Worm (Caenorhabditis elegans) whole organism, early embryonic: ENCODE results near the gene msp-10.
"Not testable (repeated sequence)": the region's sequence is repeated elsewhere in the genome, so short reads cannot be mapped to it uniquely, and the experiment has no call there.

Experiments
- B0310.2 ChIP-seq: sonication (generic microtip); optimal IDR thresholded peaks from 2 replicates; lab custom pipeline; 2016; ENCODE audit warnings: mild to moderate bottlenecking, missing genetic modification characterization, missing compliant biosample characterization
- F13C5.2 ChIP-seq: sonication (generic microtip); optimal IDR thresholded peaks from 2 replicates; lab custom pipeline; 2017; ENCODE audit warnings: mild to moderate bottlenecking, missing genetic modification characterization, inconsistent platforms, missing compliant biosample characterization
- aly-1 ChIP-seq: sonication (generic microtip); optimal IDR thresholded peaks from 2 replicates; lab custom pipeline; 2016; ENCODE audit warnings: missing genetic modification characterization, missing compliant biosample characterization
- ama-1 ChIP-seq: fragments of 150-350 bp; optimal IDR thresholded peaks from 2 replicates; lab custom pipeline; 2014
- ceh-13 ChIP-seq: fragments of 200-800 bp; sonication (Bioruptor generic); optimal IDR thresholded peaks from 2 replicates; lab custom pipeline; 2018; ENCODE audit warnings: mild to moderate bottlenecking, missing genetic modification characterization, missing compliant biosample characterization
- ceh-36 ChIP-seq: sonication (generic microtip); optimal IDR thresholded peaks from 2 replicates; lab custom pipeline; 2016; ENCODE audit warnings: missing genetic modification characterization, inconsistent platforms, missing compliant biosample characterization
- ets-7 ChIP-seq: sonication (generic microtip); optimal IDR thresholded peaks from 2 replicates; lab custom pipeline; 2016; ENCODE audit warnings: missing genotype, missing genetic modification characterization, missing compliant biosample characterization
- flt-1 ChIP-seq: fragments of 200-800 bp; sonication (Bioruptor generic); IDR thresholded peaks from 2 replicates; pipeline ENCODE4 v1.3.6; 2022; ENCODE audit warnings: missing genetic modification characterization, missing compliant biosample characterization
- hmbx-1 ChIP-seq: sonication (generic microtip); optimal IDR thresholded peaks from 2 replicates; lab custom pipeline; 2016; ENCODE audit warnings: mild to moderate bottlenecking, missing genetic modification characterization, missing compliant biosample characterization
- hmg-4 ChIP-seq: fragments of 200-800 bp; sonication (Bioruptor generic); optimal IDR thresholded peaks from 2 replicates; lab custom pipeline; 2018; ENCODE audit warnings: mild to moderate bottlenecking, missing genetic modification characterization, missing compliant biosample characterization
- hnd-1 ChIP-seq: sonication (generic microtip); optimal IDR thresholded peaks from 2 replicates; lab custom pipeline; 2016; ENCODE audit warnings: missing genetic modification characterization, missing compliant biosample characterization
- pes-1 ChIP-seq: fragments of 200-800 bp; sonication (Bioruptor generic); IDR thresholded peaks from 2 replicates; pipeline ENCODE4 v1.3.6; 2022; ENCODE audit warnings: missing genetic modification reagents, missing genetic modification characterization, missing compliant biosample characterization
- scrt-1 ChIP-seq: fragments of 200-800 bp; sonication (Bioruptor generic); IDR thresholded peaks from 2 replicates; pipeline ENCODE4 v1.3.6; 2022; ENCODE audit warnings: missing genetic modification characterization, missing compliant biosample characterization
- sea-1 ChIP-seq: fragments of 200-800 bp; sonication (Bioruptor generic); conservative IDR thresholded peaks from 2 replicates; pipeline ENCODE4 v1.3.6; 2022; ENCODE audit warnings: missing genetic modification characterization, missing compliant biosample characterization
- tbx-11 ChIP-seq: fragments of 200-800 bp; sonication (Bioruptor generic); IDR thresholded peaks from 2 replicates; pipeline ENCODE4 v1.3.6; 2022; ENCODE audit warnings: missing genetic modification characterization, missing compliant biosample characterization
- tbx-37 ChIP-seq: fragments of 200-800 bp; sonication (Bioruptor generic); conservative IDR thresholded peaks from 2 replicates; pipeline ENCODE4 v1.3.6; 2022; ENCODE audit warnings: missing genetic modification reagents, missing genetic modification characterization, missing compliant biosample characterization
- tra-4 ChIP-seq: sonication (generic microtip); optimal IDR thresholded peaks from 2 replicates; lab custom pipeline; 2017; ENCODE audit warnings: missing genetic modification characterization, missing compliant biosample characterization

msp-10 gene

ce11 chrIV:9837349-9837748 is at the start of gene msp-10:
TSS of gene msp-10 (plus strand) at chrIV:9837649.
- not testable (repeated sequence) for TF ChIP-seq aly-1 (tag; lab: Kevin White, UChicago); tbx-11 (GFP tag; lab: Robert Waterston, UW); B0310.2

DNA sequence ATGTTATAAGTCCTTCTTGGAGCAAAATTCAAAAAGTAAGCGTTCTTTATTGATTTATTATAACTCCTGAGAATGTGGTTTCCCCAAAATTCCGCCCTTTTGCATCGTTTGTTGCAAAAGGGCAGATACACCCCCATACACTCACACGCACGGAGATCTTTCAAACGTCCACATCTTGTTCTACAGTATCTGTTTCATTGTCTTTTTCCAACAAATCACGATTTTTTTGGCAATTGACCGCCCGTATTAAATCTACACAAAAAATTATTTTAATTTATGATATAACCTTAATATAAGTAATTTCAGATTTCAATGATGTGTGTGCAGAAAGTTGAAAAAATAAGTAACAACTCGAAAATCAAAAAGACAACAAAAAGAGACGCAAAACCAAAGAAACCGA is 48.0 kb upstream of the msp-10 start, which contains the start of gene T13F2.4:
TSS of gene T13F2.4 (plus strand) at position 301 of the 400 bp plus-strand sequence.
- no peak for TF ChIP-seq F13C5.2 (tag; lab: Kevin White, UChicago)
- no peak for TF ChIP-seq tbx-37
- TF ChIP-seq B0310.2 = no peak
- no peak for TF ChIP-seq tra-4 (tag; lab: Kevin White, UChicago)
- TF ChIP-seq hmbx-1 (tag; lab: Kevin White, UChicago) = no peak
- no peak for TF ChIP-seq ama-1 (lab: Kevin White, UChicago)
- TF ChIP-seq sea-1 (GFP tag; lab: Robert Waterston, UW) = no peak
- TF ChIP-seq tbx-11 (GFP tag; lab: Robert Waterston, UW) = no peak
- no peak for TF ChIP-seq ceh-36 (tag; lab: Kevin White, UChicago)
- TF ChIP-seq hnd-1 (tag; lab: Kevin White, UChicago) = no peak
- no peak for TF ChIP-seq hmg-4 (GFP tag; lab: Kevin White, UChicago)

DNA sequence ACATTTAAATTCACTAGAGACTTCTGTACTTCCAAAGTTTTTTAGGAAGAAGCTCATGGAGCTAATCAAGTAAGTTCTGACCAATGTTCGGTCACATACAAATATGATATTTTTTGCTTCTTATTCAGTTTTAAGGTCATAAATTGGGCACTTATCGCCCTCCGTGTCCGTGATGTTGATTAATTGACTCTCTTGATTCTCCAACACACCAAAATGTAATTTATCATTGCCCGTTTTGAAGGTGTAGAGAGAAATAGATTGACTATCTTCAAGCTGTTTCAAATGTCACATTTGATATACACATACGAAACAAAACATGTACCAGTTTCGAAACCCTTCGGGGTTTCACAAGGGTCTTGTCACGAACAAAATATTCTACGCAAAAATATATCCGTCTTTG is 46.7 kb upstream of the msp-10 start:
- TF ChIP-seq hmg-4 (GFP tag; lab: Kevin White, UChicago) (no peak), B0310.2 (no peak), F13C5.2 (tag; lab: Kevin White, UChicago) (no peak), tra-4 (tag; lab: Kevin White, UChicago) (no peak), scrt-1 (GFP tag; lab: Robert Waterston, UW) (no peak), ama-1 (lab: Kevin White, UChicago) (no peak), hmbx-1 (tag; lab: Kevin White, UChicago) (no peak), pes-1 (GFP tag; lab: Robert Waterston, UW) (no peak), ceh-13 (GFP tag; lab: Kevin White, UChicago) (no peak), ets-7 (tag; lab: Kevin White, UChicago) (no peak), hnd-1 (tag; lab: Kevin White, UChicago) (no peak), ceh-36 (tag; lab: Kevin White, UChicago) (no peak), flt-1 (GFP tag; lab: Robert Waterston, UW) (no peak), tbx-37 (no peak), sea-1 (GFP tag; lab: Robert Waterston, UW) (no peak), tbx-11 (GFP tag; lab: Robert Waterston, UW) (no peak)

DNA sequence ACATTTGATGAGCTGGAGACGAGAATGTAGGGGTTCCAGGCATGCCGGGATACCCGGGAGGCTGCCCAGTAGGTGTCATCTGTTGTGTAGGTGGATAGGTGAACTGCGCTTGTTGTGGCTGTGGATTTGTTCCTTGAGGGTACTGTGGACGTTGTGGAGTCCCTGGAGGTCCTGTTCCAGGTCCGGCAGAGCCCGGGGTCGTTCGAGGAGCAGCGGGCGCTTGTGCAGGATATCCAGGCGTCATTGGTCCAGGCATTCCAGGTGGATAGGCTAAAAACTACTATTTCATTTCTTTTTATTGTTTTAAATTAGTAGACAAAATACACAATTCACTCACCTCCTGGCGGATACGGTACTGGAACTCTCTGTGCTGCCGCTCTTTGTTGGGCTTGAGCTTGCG is 42.2 kb upstream of the msp-10 start:
- TF ChIP-seq flt-1 (GFP tag; lab: Robert Waterston, UW) (no peak), hnd-1 (tag; lab: Kevin White, UChicago) (no peak), ama-1 (lab: Kevin White, UChicago) (no peak), tbx-11 (GFP tag; lab: Robert Waterston, UW) (no peak), ets-7 (tag; lab: Kevin White, UChicago) (no peak), hmbx-1 (tag; lab: Kevin White, UChicago) (no peak), sea-1 (GFP tag; lab: Robert Waterston, UW) (no peak)

DNA sequence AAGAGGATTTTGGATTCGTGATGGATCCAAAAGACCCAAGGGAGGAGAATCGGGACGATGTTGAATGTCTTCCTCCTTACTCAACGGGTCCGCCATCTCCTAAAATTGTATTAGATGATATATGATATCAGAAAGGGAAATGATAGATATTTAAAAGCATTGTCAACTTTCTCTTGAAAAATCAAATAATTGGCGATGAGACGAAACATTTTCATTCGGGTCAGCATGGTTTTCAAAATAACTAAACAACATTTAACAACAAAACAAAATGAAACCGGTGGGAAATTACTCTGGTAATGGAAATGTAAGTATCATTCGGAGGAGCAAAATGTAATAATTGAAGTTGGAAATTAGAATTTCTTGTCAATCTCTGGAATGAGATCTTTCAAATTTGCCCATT is 41.0 kb upstream of the msp-10 start, which contains the start of gene pis-1:
TSS of gene pis-1 (minus strand) at position 101 of the 400 bp plus-strand sequence.
- TF ChIP-seq tbx-37 (no peak), F13C5.2 (tag; lab: Kevin White, UChicago) (no peak), hmg-4 (GFP tag; lab: Kevin White, UChicago) (no peak), B0310.2 (no peak), ets-7 (tag; lab: Kevin White, UChicago) (no peak), flt-1 (GFP tag; lab: Robert Waterston, UW) (no peak), ceh-36 (tag; lab: Kevin White, UChicago) (no peak), hmbx-1 (tag; lab: Kevin White, UChicago) (no peak), aly-1 (tag; lab: Kevin White, UChicago) (no peak), pes-1 (GFP tag; lab: Robert Waterston, UW) (no peak), tra-4 (tag; lab: Kevin White, UChicago) (no peak), ceh-13 (GFP tag; lab: Kevin White, UChicago) (no peak), scrt-1 (GFP tag; lab: Robert Waterston, UW) (no peak), sea-1 (GFP tag; lab: Robert Waterston, UW) (no peak)

DNA sequence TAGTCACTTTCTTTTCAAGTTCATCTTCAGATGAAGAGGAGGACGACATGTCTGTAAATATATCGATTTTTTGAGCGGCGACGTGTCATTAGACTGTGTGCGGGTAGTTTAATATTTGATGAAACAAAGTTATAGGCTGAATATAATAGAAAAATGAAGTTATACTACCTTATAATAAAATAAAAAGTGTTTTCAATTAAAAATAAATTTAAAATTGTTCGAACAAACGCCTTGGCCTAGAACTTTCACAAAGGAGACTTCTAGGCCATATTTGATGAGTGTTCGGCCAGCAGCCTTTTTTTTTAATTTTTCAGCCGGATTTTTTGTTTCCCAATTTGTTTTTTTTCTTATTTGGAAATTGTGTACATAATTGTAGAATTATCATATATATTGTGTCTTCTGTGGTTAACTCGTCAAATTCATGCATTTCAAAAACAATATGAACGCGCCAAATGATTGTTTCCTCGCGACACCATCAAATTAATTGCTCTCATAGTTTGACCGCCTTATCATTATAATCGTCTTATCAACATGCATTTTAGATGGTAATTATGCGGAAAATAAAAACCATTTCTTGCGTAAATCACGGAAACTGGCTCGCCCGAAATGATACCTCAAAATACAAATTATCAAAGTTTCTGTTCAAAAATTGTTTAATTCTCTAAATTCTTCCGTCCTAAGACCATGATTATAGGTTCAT is 40.0 kb upstream of the msp-10 start, which contains the start of gene T13F2.2:
TSS of gene T13F2.2 (minus strand) at position 51 of the 700 bp plus-strand sequence.
- no peak for TF ChIP-seq hnd-1 (tag; lab: Kevin White, UChicago)

- TF ChIP-seq hmbx-1 (tag; lab: Kevin White, UChicago) (no peak), pes-1 (GFP tag; lab: Robert Waterston, UW) (no peak)
These were observed 39.1 kb upstream of the msp-10 start for ce11 chrIV:9798307-9798706.

DNA sequence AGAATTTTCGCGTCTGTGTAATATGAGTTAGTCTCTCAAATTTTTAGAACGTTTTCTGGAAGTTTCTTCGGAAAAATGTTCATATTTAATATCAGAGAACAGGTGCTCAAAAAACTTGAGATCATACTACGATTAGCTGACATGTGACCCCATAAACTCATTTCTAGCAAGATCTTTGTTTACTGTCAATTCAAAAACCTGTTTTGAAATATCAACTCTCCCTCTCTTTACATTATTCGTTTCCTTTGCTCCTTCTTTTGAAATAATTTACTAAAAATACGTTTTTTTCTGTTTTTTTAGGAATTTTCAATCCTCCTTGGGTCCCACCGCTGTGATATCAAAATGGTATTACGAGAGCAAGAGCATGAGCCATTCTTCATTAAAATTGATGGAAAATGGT is 38.3 kb upstream of the msp-10 start, which contains the start of gene fat-4:
TSS of gene fat-4 (plus strand) at position 301 of the 400 bp plus-strand sequence.
- TF ChIP-seq hnd-1 (tag; lab: Kevin White, UChicago) = no peak
- no peak for TF ChIP-seq ceh-36 (tag; lab: Kevin White, UChicago)
- TF ChIP-seq aly-1 (tag; lab: Kevin White, UChicago) = no peak
- no peak for TF ChIP-seq sea-1 (GFP tag; lab: Robert Waterston, UW)
- TF ChIP-seq flt-1 (GFP tag; lab: Robert Waterston, UW) = no peak
- TF ChIP-seq tbx-37 = no peak
- no peak for TF ChIP-seq ama-1 (lab: Kevin White, UChicago)
- no peak for TF ChIP-seq F13C5.2 (tag; lab: Kevin White, UChicago)
- no peak for TF ChIP-seq B0310.2
- no peak for TF ChIP-seq tbx-11 (GFP tag; lab: Robert Waterston, UW)
- no peak for TF ChIP-seq hmg-4 (GFP tag; lab: Kevin White, UChicago)
- no peak for TF ChIP-seq ets-7 (tag; lab: Kevin White, UChicago)
- no peak for TF ChIP-seq scrt-1 (GFP tag; lab: Robert Waterston, UW)
- TF ChIP-seq hmbx-1 (tag; lab: Kevin White, UChicago) = no peak
- TF ChIP-seq ceh-13 (GFP tag; lab: Kevin White, UChicago) = no peak
- TF ChIP-seq pes-1 (GFP tag; lab: Robert Waterston, UW) = no peak
- no peak for TF ChIP-seq tra-4 (tag; lab: Kevin White, UChicago)
